Worm (Caenorhabditis elegans) whole organism, L1 larva: Measurements from ENCODE around the gene gly-5.

Experiments used
- grh-1 ChIP-seq: fragments of 200-800 bp; sonication (Bioruptor generic); IDR thresholded peaks from 2 replicates; pipeline ENCODE4 v1.3.6; 2022; ENCODE audit warnings: missing genetic modification reagents, missing genetic modification characterization, missing compliant biosample characterization
- unc-62 ChIP-seq: fragments of 150-350 bp; optimal IDR thresholded peaks from 2 replicates; lab custom pipeline; 2014; ENCODE audit warnings: missing biosample characterization, missing genetic modification reagents, missing genetic modification characterization

- TF ChIP-seq grh-1 (GFP tag; lab: Robert Waterston, UW) (no peak), unc-62 (GFP tag; lab: Kevin White, UChicago) (no peak)
Measured at ce11 chrIII:13169464-13169966, 17.7 kb upstream of the gly-5 start, which contains the start of the genes snpc-1.2 and Y39E4B.5.
